Fruit fly (Drosophila melanogaster) whole organism, prepupa: ENCODE measurements around the gene CG17109.

Experiments
- Blimp-1 ChIP-seq: fragments of 200-800 bp; sonication (Bioruptor generic); optimal IDR thresholded peaks from 3 replicates; lab custom pipeline; 2017; ENCODE audit warnings: missing biosample characterization, missing genetic modification characterization, mild to moderate bottlenecking, moderate library complexity, missing genetic modification reagents
- CG10631 ChIP-seq: fragments of 200-800 bp; sonication (Bioruptor generic); optimal IDR thresholded peaks from 2 replicates; lab custom pipeline; 2016; ENCODE audit warnings: missing biosample characterization, missing genetic modification characterization
- CG10669 ChIP-seq: fragments of 200-800 bp; sonication (Bioruptor generic); optimal IDR thresholded peaks from 3 replicates; lab custom pipeline; 2018; ENCODE audit warnings: missing biosample characterization, mild to moderate bottlenecking, missing genetic modification characterization, moderate library complexity
- CG11294 ChIP-seq: fragments of 200-800 bp; sonication (Bioruptor generic); IDR thresholded peaks from 2 replicates; pipeline ENCODE4 v1.3.6; 2022; ENCODE audit warnings: missing biosample characterization, missing genetic modification characterization
- CG11762 ChIP-seq: fragments of 200-800 bp; sonication (Bioruptor generic); optimal IDR thresholded peaks from 3 replicates; lab custom pipeline; 2016; ENCODE audit warnings: missing biosample characterization, missing genetic modification characterization; ENCODE audit not compliant: insufficient read depth
- CG11902 ChIP-seq: fragments of 200-800 bp; sonication (Bioruptor generic); optimal IDR thresholded peaks from 3 replicates; lab custom pipeline; 2016; ENCODE audit warnings: missing biosample characterization, missing genetic modification characterization
- CG15336 ChIP-seq: fragments of 200-800 bp; sonication (Bioruptor generic); IDR thresholded peaks from 2 replicates; pipeline ENCODE4 v1.3.6; 2022; ENCODE audit warnings: missing biosample characterization, missing genetic modification characterization
- CG16779 ChIP-seq: fragments of 200-800 bp; sonication (Bioruptor generic); optimal IDR thresholded peaks from 3 replicates; lab custom pipeline; 2017; ENCODE audit warnings: missing biosample characterization, mild to moderate bottlenecking, missing genetic modification characterization
- CG3032 ChIP-seq: fragments of 200-800 bp; optimal IDR thresholded peaks from 2 replicates; lab custom pipeline; 2019; ENCODE audit warnings: missing biosample characterization, mild to moderate bottlenecking, missing genetic modification characterization, moderate library complexity
- CG31627 ChIP-seq: fragments of 200-800 bp; sonication (Bioruptor generic); optimal IDR thresholded peaks from 3 replicates; lab custom pipeline; 2016; ENCODE audit warnings: missing biosample characterization, missing genetic modification characterization
- CG32006 ChIP-seq: fragments of 200-800 bp; sonication (Bioruptor generic); optimal IDR thresholded peaks from 3 replicates; lab custom pipeline; 2017; ENCODE audit warnings: missing biosample characterization, mild to moderate bottlenecking, missing genetic modification characterization
- CG3919 ChIP-seq: fragments of 200-800 bp; sonication (Bioruptor generic); optimal IDR thresholded peaks from 3 replicates; lab custom pipeline; 2016; ENCODE audit warnings: missing biosample characterization, missing genetic modification characterization
- CG6163 ChIP-seq: fragments of 200-800 bp; sonication (Bioruptor generic); IDR thresholded peaks from 3 replicates; pipeline ENCODE4 v1.3.6; 2022; ENCODE audit warnings: missing biosample characterization, missing genetic modification characterization
- CG6276 ChIP-seq: fragments of 200-800 bp; sonication (Bioruptor generic); optimal IDR thresholded peaks from 2 replicates; lab custom pipeline; 2017; ENCODE audit warnings: missing biosample characterization, mild to moderate bottlenecking, missing genetic modification characterization
- CG6854 ChIP-seq: fragments of 200-800 bp; sonication (Bioruptor generic); optimal IDR thresholded peaks from 2 replicates; lab custom pipeline; 2017; ENCODE audit warnings: missing biosample characterization, mild to moderate bottlenecking, missing genetic modification characterization
- CG7368 ChIP-seq: fragments of 200-800 bp; sonication (Bioruptor generic); optimal IDR thresholded peaks from 3 replicates; lab custom pipeline; 2016; ENCODE audit warnings: missing biosample characterization, missing genetic modification characterization
- CG8119 ChIP-seq: fragments of 200-800 bp; sonication (Bioruptor generic); IDR thresholded peaks from 3 replicates; pipeline ENCODE4 v1.3.6; 2022; ENCODE audit warnings: missing biosample characterization, missing genetic modification characterization
- CG9139 ChIP-seq: fragments of 200-800 bp; sonication (Bioruptor generic); optimal IDR thresholded peaks from 3 replicates; lab custom pipeline; 2017; ENCODE audit warnings: missing biosample characterization, mild to moderate bottlenecking, missing genetic modification characterization
- Eip75B ChIP-seq: fragments of 200-800 bp; sonication (Bioruptor generic); optimal IDR thresholded peaks from 3 replicates; lab custom pipeline; 2016; ENCODE audit warnings: missing biosample characterization, missing genetic modification characterization
- Eip78C ChIP-seq: fragments of 200-800 bp; sonication (Bioruptor generic); peaks from one replicate; lab custom pipeline; 2016; ENCODE audit warnings: missing biosample characterization, missing genetic modification characterization
- Eip93F ChIP-seq: fragments of 200-800 bp; sonication (Bioruptor generic); optimal IDR thresholded peaks from 2 replicates; lab custom pipeline; 2016; ENCODE audit warnings: missing biosample characterization, mild to moderate bottlenecking, missing genetic modification characterization
- Ets21C ChIP-seq: fragments of 200-800 bp; sonication (Bioruptor generic); optimal IDR thresholded peaks from 3 replicates; lab custom pipeline; 2016; ENCODE audit warnings: missing biosample characterization, missing genetic modification characterization
- Ets96B ChIP-seq: fragments of 200-800 bp; optimal IDR thresholded peaks from 2 replicates; lab custom pipeline; 2019; ENCODE audit warnings: missing biosample characterization, mild to moderate bottlenecking, missing genetic modification characterization, moderate library complexity
- Hr38 ChIP-seq: sonication (Bioruptor generic); optimal IDR thresholded peaks from 2 replicates; lab custom pipeline; 2016; ENCODE audit warnings: missing biosample characterization, missing genetic modification characterization
- Hr4 ChIP-seq: fragments of 200-800 bp; sonication (Bioruptor generic); optimal IDR thresholded peaks from 3 replicates; lab custom pipeline; 2016; ENCODE audit warnings: missing biosample characterization, missing genetic modification characterization
- Lpt ChIP-seq: fragments of 200-800 bp; sonication (Bioruptor generic); optimal IDR thresholded peaks from 3 replicates; lab custom pipeline; 2016; ENCODE audit warnings: missing biosample characterization, missing genetic modification characterization
- Met ChIP-seq: fragments of 200-800 bp; sonication (Bioruptor generic); optimal IDR thresholded peaks from 3 replicates; lab custom pipeline; 2016; ENCODE audit warnings: missing biosample characterization, missing genetic modification characterization
- OdsH ChIP-seq: fragments of 200-800 bp; sonication (Bioruptor generic); optimal IDR thresholded peaks from 3 replicates; lab custom pipeline; 2016; ENCODE audit warnings: missing biosample characterization, missing genetic modification characterization
- Smox ChIP-seq: fragments of 200-800 bp; sonication (Bioruptor generic); optimal IDR thresholded peaks from 3 replicates; lab custom pipeline; 2016; ENCODE audit warnings: missing biosample characterization, missing genetic modification characterization
- Sox102F ChIP-seq: fragments of 200-800 bp; sonication (Bioruptor generic); optimal IDR thresholded peaks from 2 replicates; lab custom pipeline; 2016; ENCODE audit warnings: missing biosample characterization, mild to moderate bottlenecking, missing genetic modification characterization
- Sox15 ChIP-seq: fragments of 200-800 bp; sonication (Bioruptor generic); optimal IDR thresholded peaks from 3 replicates; lab custom pipeline; 2016; ENCODE audit warnings: missing biosample characterization, missing genetic modification characterization
- acj6 ChIP-seq: fragments of 200-800 bp; sonication (Bioruptor generic); optimal IDR thresholded peaks from 3 replicates; lab custom pipeline; 2016; ENCODE audit warnings: missing biosample characterization, missing genetic modification characterization
- dac ChIP-seq: fragments of 200-800 bp; sonication (Bioruptor generic); optimal IDR thresholded peaks from 2 replicates; lab custom pipeline; 2017; ENCODE audit warnings: missing biosample characterization, mild to moderate bottlenecking, missing genetic modification characterization
- dsx ChIP-seq: fragments of 200-800 bp; optimal IDR thresholded peaks from 3 replicates; lab custom pipeline; 2019; ENCODE audit warnings: missing biosample characterization, mild to moderate bottlenecking, missing genetic modification characterization, moderate library complexity; ENCODE audit not compliant: poor library complexity, severe bottlenecking
- esn ChIP-seq: fragments of 200-800 bp; sonication (Bioruptor generic); optimal IDR thresholded peaks from 2 replicates; lab custom pipeline; 2016; ENCODE audit warnings: missing biosample characterization, mild to moderate bottlenecking, missing genetic modification characterization, moderate library complexity
- fd59A ChIP-seq: fragments of 200-800 bp; sonication (Bioruptor generic); optimal IDR thresholded peaks from 2 replicates; lab custom pipeline; 2017; ENCODE audit warnings: missing biosample characterization, mild to moderate bottlenecking, missing genetic modification characterization, missing genetic modification reagents
- fkh ChIP-seq: fragments of 200-800 bp; sonication (Bioruptor generic); optimal IDR thresholded peaks from 3 replicates; lab custom pipeline; 2017; ENCODE audit warnings: missing biosample characterization, mild to moderate bottlenecking, missing genetic modification characterization, moderate library complexity
- lz ChIP-seq: fragments of 200-800 bp; sonication (Bioruptor generic); optimal IDR thresholded peaks from 3 replicates; lab custom pipeline; 2016; ENCODE audit warnings: missing biosample characterization, missing genetic modification characterization
- net ChIP-seq: fragments of 200-800 bp; sonication (Bioruptor generic); optimal IDR thresholded peaks from 3 replicates; lab custom pipeline; 2016; ENCODE audit warnings: missing biosample characterization, missing genetic modification characterization
- pdm3 ChIP-seq: fragments of 200-800 bp; sonication (Bioruptor generic); optimal IDR thresholded peaks from 3 replicates; lab custom pipeline; 2016; ENCODE audit warnings: missing biosample characterization, missing genetic modification characterization
- salr ChIP-seq, 2 experiments: fragments of 200-800 bp; sonication (Bioruptor generic); optimal IDR thresholded peaks; 3 replicates each; lab custom pipeline; 2016 to 2018; ENCODE audit warnings: missing biosample characterization in 2 of 2, missing genetic modification characterization in 2 of 2, mild to moderate bottlenecking in 1 of 2
- ss ChIP-seq, 2 experiments: fragments of 200-800 bp; sonication (Bioruptor generic); optimal IDR thresholded peaks; 2 replicates in 1 of 2; 3 replicates in 1 of 2; lab custom pipeline; 2017 to 2018; ENCODE audit warnings: mild to moderate bottlenecking in 2 of 2, missing biosample characterization in 2 of 2, missing genetic modification characterization in 2 of 2, moderate library complexity in 1 of 2
- svp ChIP-seq: fragments of 200-800 bp; sonication (Bioruptor generic); peaks from one replicate; lab custom pipeline; 2016; ENCODE audit warnings: missing biosample characterization, missing genetic modification characterization
- topi ChIP-seq: fragments of 200-800 bp; sonication (Bioruptor generic); optimal IDR thresholded peaks from 3 replicates; lab custom pipeline; 2016; ENCODE audit warnings: missing biosample characterization, missing genetic modification characterization
- vri ChIP-seq: fragments of 200-800 bp; sonication (Bioruptor generic); optimal IDR thresholded peaks from 3 replicates; lab custom pipeline; 2016; ENCODE audit warnings: missing biosample characterization, mild to moderate bottlenecking, missing genetic modification characterization

The CG17109 gene

dm6 chr3R:23112680-23113362 lies 17.3 kb downstream of the CG17109 start, which contains the start of gene Cow (continued):
- TF ChIP-seq CG8119 (GFP tag; lab: Robert Waterston, UW) (peak; percentile 54; the same call in 2 of the 3 replicates), svp (GFP tag; lab: Kevin White, UChicago) (peak; percentile 70), CG9139 (GFP tag; lab: Kevin White, UChicago) (no peak), fd59A (GFP tag; lab: Kevin White, UChicago) (no peak), Smox (GFP tag; lab: Kevin White, UChicago) (peak; percentile 24), dac (GFP tag; lab: Kevin White, UChicago) (peak; percentile 9), CG11902 (no peak), Ets96B (peak; percentile 29), esn (GFP tag; lab: Kevin White, UChicago) (no peak)

dm6 chr3R:23117683-23118470 lies 22.4 kb downstream of the CG17109 start, which contains the start of the genes Rassf and CenB1A:
Gene Rassf, minus strand, starts transcription at chr3R:23117931.
Gene CenB1A, plus strand, starts transcription at chr3R:23118400.
- peak; percentile 44 for TF ChIP-seq CG10631
- TF ChIP-seq Met (GFP tag; lab: Kevin White, UChicago): no peak
- no peak for TF ChIP-seq dac (GFP tag; lab: Kevin White, UChicago)
- TF ChIP-seq esn (GFP tag; lab: Kevin White, UChicago): peak; percentile 42
- TF ChIP-seq CG6854 (GFP tag; lab: Kevin White, UChicago): peak; percentile 42
- peak; percentile 12 for TF ChIP-seq Sox102F (GFP tag; lab: Kevin White, UChicago)
- no peak for TF ChIP-seq OdsH (GFP tag; lab: Kevin White, UChicago)
- no peak; the same call in 1 of the 2 replicates for TF ChIP-seq CG11294
- TF ChIP-seq CG8119 (GFP tag; lab: Robert Waterston, UW): no peak
- TF ChIP-seq fkh (GFP tag; lab: Kevin White, UChicago): peak; percentile 39
- no peak for TF ChIP-seq Hr4
- peak; percentile 46 for TF ChIP-seq acj6 (GFP tag; lab: Kevin White, UChicago)
- peak in 1 of 2 experiments; percentile 24 for TF ChIP-seq salr (GFP tag; optimal IDR thresholded peaks at IDR 0.05; lab: Kevin White, UChicago)
- TF ChIP-seq CG15336 (GFP tag; lab: Robert Waterston, UW): no peak; the same call in 1 of the 2 replicates
- TF ChIP-seq Eip75B: peak; percentile 35
- TF ChIP-seq CG3032 (tag; lab: Kevin White, UChicago): peak; percentile 35
- TF ChIP-seq topi: peak; percentile 51
- peak; percentile 58 for TF ChIP-seq CG3919
- TF ChIP-seq CG10669 (GFP tag; lab: Kevin White, UChicago): no peak
- peak; percentile 45 for TF ChIP-seq CG11902
- peak in 1 of 2 experiments; percentile 20 for TF ChIP-seq ss (GFP tag; optimal IDR thresholded peaks at IDR 0.05; lab: Kevin White, UChicago)
- TF ChIP-seq CG11762 (GFP tag; lab: Kevin White, UChicago): peak; percentile 7
- peak; percentile 33 for TF ChIP-seq Sox15 (GFP tag; lab: Kevin White, UChicago)
- peak; percentile 76 for TF ChIP-seq svp (GFP tag; lab: Kevin White, UChicago)
- TF ChIP-seq Eip78C (GFP tag; lab: Kevin White, UChicago): peak; percentile 66
- TF ChIP-seq Smox (GFP tag; lab: Kevin White, UChicago): no peak
- peak; percentile 38 for TF ChIP-seq CG7368 (GFP tag; lab: Kevin White, UChicago)
- no peak for TF ChIP-seq Ets21C (GFP tag; lab: Kevin White, UChicago)
- TF ChIP-seq Lpt (GFP tag; lab: Kevin White, UChicago): no peak
- TF ChIP-seq Ets96B: peak; percentile 15
- TF ChIP-seq CG32006 (GFP tag; lab: Kevin White, UChicago): peak; percentile 43
- TF ChIP-seq lz: peak; percentile 66
- TF ChIP-seq CG31627 (GFP tag; lab: Kevin White, UChicago): peak; percentile 68
- no peak for TF ChIP-seq CG16779 (tag; lab: Kevin White, UChicago)
- TF ChIP-seq pdm3 (GFP tag; lab: Kevin White, UChicago): no peak
- no peak for TF ChIP-seq Blimp-1
- TF ChIP-seq Hr38 (GFP tag; lab: Kevin White, UChicago): no peak
- TF ChIP-seq net (GFP tag; lab: Kevin White, UChicago): no peak
- TF ChIP-seq CG6163: peak; percentile 55; the same call in 2 of the 3 replicates
- TF ChIP-seq vri (GFP tag; lab: Kevin White, UChicago): peak; percentile 32
- TF ChIP-seq Eip93F (GFP tag; lab: Kevin White, UChicago): no peak
- no peak for TF ChIP-seq CG9139 (GFP tag; lab: Kevin White, UChicago)
- no peak for TF ChIP-seq dsx (GFP tag; lab: Kevin White, UChicago)
- TF ChIP-seq CG6276 (GFP tag; lab: Kevin White, UChicago): no peak
